Worm (Caenorhabditis elegans): ENCODE data around the gene kcnl-1.

DNA sequence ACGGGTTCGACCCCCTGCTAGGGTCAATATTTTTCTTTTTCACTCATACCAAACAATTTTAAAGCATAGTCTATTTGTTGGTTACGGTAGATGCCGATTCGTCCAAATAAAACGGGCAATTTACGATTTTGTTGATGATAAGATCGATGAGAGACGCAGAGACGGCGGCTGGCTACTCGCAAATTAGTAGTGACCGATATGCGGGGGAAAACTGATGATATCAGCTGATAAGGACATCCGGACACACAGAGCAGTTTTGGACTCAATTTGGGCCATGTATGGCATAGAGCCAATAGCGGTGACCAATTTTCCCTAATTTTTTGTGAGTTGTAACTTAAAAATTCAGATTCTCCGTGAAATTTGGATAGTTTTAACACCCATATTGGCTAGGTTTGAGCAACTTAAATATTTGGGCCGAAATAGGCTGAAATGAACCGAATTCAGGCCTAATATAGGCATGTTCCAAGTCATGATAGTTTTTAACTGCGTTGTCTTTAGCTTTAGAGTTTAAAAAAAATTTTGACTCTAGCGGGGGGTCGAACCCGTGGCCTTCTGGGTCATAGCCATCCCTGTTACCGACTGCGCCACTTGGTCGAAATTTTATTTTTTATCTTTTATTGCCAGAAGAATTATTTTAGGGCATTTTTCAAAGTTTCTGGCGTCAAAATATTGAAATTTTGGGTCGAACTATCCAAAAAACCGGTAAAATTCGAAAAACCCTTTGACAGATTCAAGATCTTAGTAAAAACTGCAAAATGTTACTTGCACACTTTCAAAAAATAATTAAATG lies 58.5 kb downstream of the kcnl-1 start:
- TF ChIP-seq unc-62 (GFP tag; optimal IDR thresholded peaks at IDR 0.05) = no peak
- TF ChIP-seq nhr-11 (tag; optimal IDR thresholded peaks at IDR 0.05) = no peak
- TF ChIP-seq elt-3 (tag; optimal IDR thresholded peaks at IDR 0.05) = peak in 1 of 6 experiments; percentile 8
- TF ChIP-seq nhr-20 (tag; optimal IDR thresholded peaks at IDR 0.05) = no peak

All from whole organism, L1 larva.